Fruit fly (Drosophila melanogaster) whole organism, wandering third instar larva: ENCODE measurements around the gene CG10793.

Experiments
- CG9705 ChIP-seq: fragments of 200-800 bp; sonication (Bioruptor generic); optimal IDR thresholded peaks from 2 replicates; lab custom pipeline; 2018; ENCODE audit warnings: missing biosample characterization, mild to moderate bottlenecking, missing genetic modification characterization
- Dfd ChIP-seq: fragments of >200 bp; optimal IDR thresholded peaks from 2 replicates; lab custom pipeline; 2017; ENCODE audit warnings: missing biosample characterization, missing genetic modification characterization
- Hnf4 ChIP-seq: fragments of 200-800 bp; sonication (Bioruptor generic); optimal IDR thresholded peaks from 2 replicates; lab custom pipeline; 2016; ENCODE audit warnings: missing biosample characterization, mild to moderate bottlenecking, missing genetic modification characterization
- Myc ChIP-seq: fragments of >200 bp; optimal IDR thresholded peaks from 2 replicates; lab custom pipeline; 2017
- N ChIP-seq: fragments of >200 bp; optimal IDR thresholded peaks from 2 replicates; lab custom pipeline; 2018; ENCODE audit warnings: missing biosample characterization, missing external identifiers, missing genetic modification characterization
- dl ChIP-seq, 2 experiments: fragments of 175-275, 200-275 bp in 1 of 2; fragments of 200-275 bp in 1 of 2; sonication (Bioruptor generic); optimal IDR thresholded peaks; lab custom pipeline; 2018; ENCODE audit warnings: mild to moderate bottlenecking in 2 of 2, missing biosample characterization in 2 of 2, missing genetic modification characterization in 2 of 2, moderate library complexity in 2 of 2; ENCODE audit not compliant: partially characterized antibody in 2 of 2, insufficient read depth in 1 of 2
- pan ChIP-seq: fragments of >200 bp; optimal IDR thresholded peaks from 2 replicates; lab custom pipeline; 2017
- usp ChIP-seq: fragments of >200 bp; optimal IDR thresholded peaks from 2 replicates; lab custom pipeline; 2017; ENCODE audit warnings: missing biosample characterization, missing genetic modification characterization

DNA sequence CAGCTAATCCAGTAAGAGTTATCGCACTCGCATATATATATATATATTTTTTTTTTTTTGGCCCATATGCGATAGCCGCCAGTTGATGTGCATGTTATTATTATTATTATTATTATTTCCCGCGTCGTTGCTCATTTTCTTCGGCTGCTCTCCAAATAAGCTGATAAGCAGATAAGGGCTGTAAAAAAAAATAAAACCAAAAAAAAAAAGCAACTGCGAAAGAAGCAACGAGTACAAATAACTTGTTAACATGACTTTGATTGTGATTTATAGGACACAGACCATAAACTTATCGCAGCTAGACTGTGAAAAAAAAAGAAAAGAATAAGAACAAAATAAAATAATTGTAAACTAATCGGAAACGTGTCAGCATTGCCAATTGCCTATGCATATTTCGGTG is 50.4 kb downstream of the CG10793 start:
- TF ChIP-seq Hnf4 (GFP tag; lab: Kevin White, UChicago) (no peak), Myc (no peak), CG9705 (no peak), dl (GFP tag; optimal IDR thresholded peaks at IDR 0.05; lab: Kevin White, UChicago; ENCODE audit: insufficient read depth in 1 of 2, partially characterized antibody in 2 of 2) (no peak), usp (GFP tag; lab: Kevin White, UChicago) (no peak), Dfd (GFP tag; lab: Kevin White, UChicago) (no peak), N (no peak), pan (no peak)
